Worm (Caenorhabditis elegans) whole organism, mixed stage, embryonic: ENCODE results near the gene F23D12.4.

ENCODE experiments used
- blmp-1 ChIP-seq: fragments of 150-350 bp; optimal IDR thresholded peaks from 2 replicates; lab custom pipeline; 2014; ENCODE audit warnings: missing biosample characterization, missing genetic modification characterization
- drap-1 ChIP-seq: fragments of 200-800 bp; sonication (Bioruptor generic); optimal IDR thresholded peaks from 3 replicates; lab custom pipeline; 2018; ENCODE audit warnings: mild to moderate bottlenecking, missing genetic modification characterization, missing compliant biosample characterization
- elt-1 ChIP-seq: sonication (generic microtip); optimal IDR thresholded peaks from 2 replicates; lab custom pipeline; 2017; ENCODE audit warnings: missing genetic modification characterization, mild to moderate bottlenecking, missing compliant biosample characterization, antibody characterized with exemption, moderate library complexity, borderline replicate concordance; ENCODE audit not compliant: insufficient read depth
- elt-3 ChIP-seq: fragments of 150-350 bp; optimal IDR thresholded peaks from 2 replicates; lab custom pipeline; 2014; ENCODE audit warnings: missing biosample characterization, missing genetic modification characterization
- lin-13 ChIP-seq: fragments of 150-350 bp; optimal IDR thresholded peaks from 2 replicates; lab custom pipeline; 2014; ENCODE audit warnings: missing biosample characterization, missing genetic modification characterization
- lsy-2 ChIP-seq: fragments of 150-350 bp; optimal IDR thresholded peaks from 2 replicates; lab custom pipeline; 2014; ENCODE audit warnings: missing biosample characterization, missing genetic modification characterization
- mab-5 ChIP-seq: fragments of 150-350 bp; optimal IDR thresholded peaks from 2 replicates; lab custom pipeline; 2014; ENCODE audit warnings: missing biosample characterization, missing genetic modification characterization
- mep-1 ChIP-seq: fragments of 150-350 bp; optimal IDR thresholded peaks from 2 replicates; lab custom pipeline; 2017; ENCODE audit warnings: missing biosample characterization, missing genetic modification reagents, missing genetic modification characterization, inconsistent platforms
- nhr-237 ChIP-seq: fragments of 150-350 bp; optimal IDR thresholded peaks from 2 replicates; lab custom pipeline; 2014; ENCODE audit warnings: missing biosample characterization, missing genetic modification characterization
- pha-4 ChIP-seq: fragments of 150-350 bp; optimal IDR thresholded peaks from 2 replicates; lab custom pipeline; 2018; ENCODE audit warnings: missing biosample characterization, missing genetic modification reagents, missing genetic modification characterization
- sem-2 ChIP-seq: fragments of 200-800 bp; sonication (Bioruptor generic); optimal IDR thresholded peaks from 2 replicates; lab custom pipeline; 2018; ENCODE audit warnings: mild to moderate bottlenecking, missing genetic modification characterization, missing compliant biosample characterization
- unc-62 ChIP-seq: fragments of 150-350 bp; optimal IDR thresholded peaks from 2 replicates; lab custom pipeline; 2014; ENCODE audit warnings: missing biosample characterization, missing genetic modification reagents, missing genetic modification characterization
- ztf-11 ChIP-seq: fragments of 150-350 bp; optimal IDR thresholded peaks from 2 replicates; lab custom pipeline; 2014; ENCODE audit warnings: missing biosample characterization, missing genetic modification characterization

DNA sequence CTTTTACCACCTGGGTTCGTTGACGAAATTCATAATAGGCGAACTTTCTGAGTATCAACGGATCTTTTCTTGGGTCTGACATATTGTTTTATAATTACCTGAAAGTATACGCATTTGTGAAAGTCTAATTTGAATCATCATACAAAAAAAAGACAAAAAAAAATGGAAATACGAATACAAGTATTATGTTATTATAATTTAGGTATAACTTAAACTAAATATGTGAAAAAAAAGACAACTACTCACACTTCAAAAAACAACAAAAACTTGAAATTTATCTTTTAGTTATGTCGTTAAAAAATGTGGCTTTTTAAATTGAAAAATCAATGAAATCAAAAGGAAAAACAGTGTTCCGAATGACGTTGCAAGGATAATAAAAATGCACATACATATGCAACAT is 32.0 kb upstream of the F23D12.4 start, which contains the start of gene fbxa-179:
- TF ChIP-seq pha-4 (tag; lab: Kevin White, UChicago) (no peak), elt-3 (tag; lab: Kevin White, UChicago) (no peak), blmp-1 (no peak), mab-5 (tag; lab: Kevin White, UChicago) (no peak), mep-1 (tag; lab: Kevin White, UChicago) (no peak), elt-1 (tag; lab: Kevin White, UChicago) (no peak), lin-13 (tag; lab: Kevin White, UChicago) (no peak), nhr-237 (no peak), lsy-2 (no peak), sem-2 (GFP tag; lab: Kevin White, UChicago) (no peak), drap-1 (GFP tag; lab: Kevin White, UChicago) (no peak), ztf-11 (no peak), unc-62 (no peak)
